Worm (Caenorhabditis elegans) whole organism, L4/young adult: ENCODE measurements around the gene C55C3.7.

Experiments
- W03F9.2 ChIP-seq: fragments of 150-350 bp; optimal IDR thresholded peaks from 2 replicates; lab custom pipeline; 2014; ENCODE audit warnings: missing biosample characterization, missing genetic modification characterization
- him-1 ChIP-seq: sonication (generic microtip); optimal IDR thresholded peaks from 2 replicates; lab custom pipeline; 2016; ENCODE audit warnings: missing genotype, missing genetic modification reagents, missing genetic modification characterization, missing compliant biosample characterization

DNA sequence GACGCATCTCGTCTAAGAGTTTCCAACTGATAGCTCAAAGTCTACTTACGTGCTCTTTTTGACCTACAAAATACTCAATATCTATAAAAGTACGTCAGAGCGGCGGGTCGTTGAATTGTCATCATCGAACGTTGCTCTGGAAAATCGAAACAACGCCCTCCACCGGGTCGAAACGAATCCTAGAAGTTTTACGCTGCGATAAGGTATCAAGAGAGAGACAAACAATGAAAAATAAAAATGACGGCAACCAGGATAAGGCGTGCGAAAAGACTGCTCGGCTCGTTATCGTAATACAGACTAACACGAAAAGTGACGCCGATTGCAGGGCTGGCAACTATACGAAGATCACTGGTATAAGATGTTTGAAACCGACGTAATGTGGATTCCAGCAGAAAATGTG is 28.2 kb downstream of the C55C3.7 start:
- TF ChIP-seq him-1 (tag; lab: Kevin White, UChicago) (no peak), W03F9.2 (tag; lab: Kevin White, UChicago) (no peak)
